Fruit fly (Drosophila melanogaster) whole organism, embryonic: ENCODE data around the gene CG10841.

Experiments
- Bgb ChIP-seq: fragments of 200-800 bp; sonication (Bioruptor generic); IDR thresholded peaks from 2 replicates; pipeline ENCODE4 v1.3.6; 2022; ENCODE audit warnings: missing biosample characterization, missing genetic modification characterization; ENCODE audit not compliant: partially characterized antibody
- CG12391 ChIP-seq: fragments of 200-800 bp; sonication (Bioruptor generic); optimal IDR thresholded peaks from 3 replicates; lab custom pipeline; 2018; ENCODE audit warnings: missing biosample characterization, mild to moderate bottlenecking, missing genetic modification characterization, moderate library complexity
- CG14965 ChIP-seq: fragments of 200-800 bp; sonication (Bioruptor generic); optimal IDR thresholded peaks from 2 replicates; lab custom pipeline; 2016; ENCODE audit warnings: missing biosample characterization, missing genetic modification characterization, borderline replicate concordance
- CG17359 ChIP-seq: fragments of 200-800 bp; sonication (Bioruptor generic); optimal IDR thresholded peaks from 3 replicates; lab custom pipeline; 2018; ENCODE audit warnings: missing biosample characterization, mild to moderate bottlenecking, missing genetic modification characterization, moderate library complexity
- CG2202 ChIP-seq: fragments of 200-800 bp; sonication (Bioruptor generic); optimal IDR thresholded peaks from 2 replicates; lab custom pipeline; 2018; ENCODE audit warnings: missing biosample characterization, mild to moderate bottlenecking, missing genetic modification characterization
- CG3838 ChIP-seq: fragments of 200-800 bp; sonication (Bioruptor generic); optimal IDR thresholded peaks from 3 replicates; lab custom pipeline; 2016; ENCODE audit warnings: missing biosample characterization, missing genetic modification characterization
- CG3847 ChIP-seq: fragments of 200-800 bp; sonication (Bioruptor generic); IDR thresholded peaks from 2 replicates; pipeline ENCODE4 v1.3.6; 2022; ENCODE audit warnings: missing biosample characterization, missing genetic modification characterization
- CG43689 ChIP-seq: fragments of 200-800 bp; sonication (Bioruptor generic); IDR thresholded peaks from 2 replicates; pipeline ENCODE4 v1.3.6; 2022; ENCODE audit warnings: missing biosample characterization, missing genetic modification characterization
- CG6175 ChIP-seq: fragments of 200-800 bp; sonication (Bioruptor generic); IDR thresholded peaks from 3 replicates; pipeline ENCODE4 v1.3.6; 2022; ENCODE audit warnings: missing biosample characterization, missing genetic modification characterization
- CG7357 ChIP-seq: fragments of 200-800 bp; sonication (Bioruptor generic); IDR thresholded peaks from 3 replicates; pipeline ENCODE4 v1.3.6; 2022; ENCODE audit warnings: missing biosample characterization, missing genetic modification characterization
- CG7745 ChIP-seq: fragments of 200-800 bp; sonication (Bioruptor generic); optimal IDR thresholded peaks from 2 replicates; lab custom pipeline; 2018; ENCODE audit warnings: missing biosample characterization, mild to moderate bottlenecking, missing genetic modification characterization, moderate library complexity
- CG7987 ChIP-seq: fragments of 200-800 bp; sonication (Bioruptor generic); optimal IDR thresholded peaks from 2 replicates; lab custom pipeline; 2018; ENCODE audit warnings: missing biosample characterization, mild to moderate bottlenecking, missing genetic modification characterization, moderate library complexity
- CG8359 ChIP-seq: fragments of 200-800 bp; sonication (Bioruptor generic); optimal IDR thresholded peaks from 2 replicates; lab custom pipeline; 2017; ENCODE audit warnings: missing biosample characterization, mild to moderate bottlenecking, missing genetic modification characterization, borderline replicate concordance
- CG8388 ChIP-seq: fragments of 200-800 bp; sonication (Bioruptor generic); optimal IDR thresholded peaks from 2 replicates; lab custom pipeline; 2019; ENCODE audit warnings: missing biosample characterization, mild to moderate bottlenecking, missing genetic modification characterization, moderate library complexity
- CG9727 ChIP-seq: fragments of 200-800 bp; sonication (Bioruptor generic); optimal IDR thresholded peaks from 3 replicates; lab custom pipeline; 2017; ENCODE audit warnings: missing biosample characterization, mild to moderate bottlenecking, missing genetic modification characterization
- CG9797 ChIP-seq: fragments of 200-800 bp; sonication (Bioruptor generic); optimal IDR thresholded peaks from 3 replicates; lab custom pipeline; 2018; ENCODE audit warnings: missing biosample characterization, mild to moderate bottlenecking, missing genetic modification characterization
- Chrac-16 ChIP-seq: fragments of 200-800 bp; sonication (Bioruptor generic); optimal IDR thresholded peaks from 3 replicates; lab custom pipeline; 2016; ENCODE audit warnings: missing biosample characterization, missing genetic modification characterization
- D19B ChIP-seq: fragments of 200-800 bp; sonication (Bioruptor generic); optimal IDR thresholded peaks from 2 replicates; lab custom pipeline; 2017; ENCODE audit warnings: missing biosample characterization, mild to moderate bottlenecking, missing genetic modification characterization
- Deaf1 ChIP-seq: fragments of 200-800 bp; optimal IDR thresholded peaks from 3 replicates; lab custom pipeline; 2019; ENCODE audit warnings: missing biosample characterization, mild to moderate bottlenecking, missing genetic modification characterization, moderate library complexity
- Fer1 ChIP-seq: fragments of 200-800 bp; sonication (Bioruptor generic); optimal IDR thresholded peaks from 2 replicates; lab custom pipeline; 2017; ENCODE audit warnings: missing biosample characterization, mild to moderate bottlenecking, missing genetic modification characterization
- Gug ChIP-seq: fragments of 200-800 bp; sonication (Bioruptor generic); IDR thresholded peaks from 4 replicates; pipeline ENCODE4 v1.3.6; 2022; ENCODE audit warnings: missing biosample characterization, missing genetic modification characterization
- H15 ChIP-seq: fragments of 200-800 bp; sonication (Bioruptor generic); IDR thresholded peaks from 3 replicates; pipeline ENCODE4 v1.3.6; 2022; ENCODE audit warnings: missing biosample characterization, missing genetic modification characterization
- Jarid2 ChIP-seq: fragments of 200-800 bp; sonication (Bioruptor generic); optimal IDR thresholded peaks from 3 replicates; lab custom pipeline; 2017; ENCODE audit warnings: mild to moderate bottlenecking, missing biosample characterization, missing genetic modification reagents, missing genetic modification characterization
- Mes4 ChIP-seq: fragments of 200-800 bp; sonication (Bioruptor generic); optimal IDR thresholded peaks from 2 replicates; lab custom pipeline; 2016; ENCODE audit warnings: missing biosample characterization, missing genetic modification characterization
- Nf-YB ChIP-seq: fragments of 200-800 bp; sonication (Bioruptor generic); optimal IDR thresholded peaks from 3 replicates; lab custom pipeline; 2019; ENCODE audit warnings: missing biosample characterization, mild to moderate bottlenecking, missing genetic modification characterization, moderate library complexity
- Nf-YC ChIP-seq: fragments of 200-800 bp; optimal IDR thresholded peaks from 3 replicates; lab custom pipeline; 2019; ENCODE audit warnings: missing biosample characterization, mild to moderate bottlenecking, missing genetic modification characterization, moderate library complexity
- NfI ChIP-seq: fragments of 200-800 bp; sonication (Bioruptor generic); optimal IDR thresholded peaks from 3 replicates; lab custom pipeline; 2018; ENCODE audit warnings: missing biosample characterization, mild to moderate bottlenecking, missing genetic modification characterization, moderate library complexity
- Oaz ChIP-seq: fragments of 200-800 bp; sonication (Bioruptor generic); IDR thresholded peaks from 2 replicates; pipeline ENCODE4 v1.3.6; 2022; ENCODE audit warnings: missing biosample characterization, missing genetic modification characterization
- Oli ChIP-seq: fragments of 200-800 bp; sonication (Bioruptor generic); optimal IDR thresholded peaks from 2 replicates; lab custom pipeline; 2018; ENCODE audit warnings: missing biosample characterization, mild to moderate bottlenecking, missing genetic modification characterization, moderate library complexity
- Taf1 ChIP-seq: fragments of 200-800 bp; sonication (Bioruptor generic); IDR thresholded peaks from 2 replicates; pipeline ENCODE4 v1.3.6; 2022; ENCODE audit warnings: missing biosample characterization, missing genetic modification characterization
- az2 ChIP-seq: fragments of 200-800 bp; sonication (Bioruptor generic); optimal IDR thresholded peaks from 3 replicates; lab custom pipeline; 2016; ENCODE audit warnings: missing biosample characterization, missing genetic modification characterization
- emc ChIP-seq: fragments of 200-800 bp; sonication (Bioruptor generic); optimal IDR thresholded peaks from 2 replicates; lab custom pipeline; 2016; ENCODE audit warnings: missing biosample characterization, missing genetic modification characterization
- exex ChIP-seq: fragments of 200-800 bp; sonication (Bioruptor generic); optimal IDR thresholded peaks from 4 replicates; lab custom pipeline; 2018; ENCODE audit warnings: missing biosample characterization, mild to moderate bottlenecking, missing genetic modification characterization, moderate library complexity
- gcm2 ChIP-seq: fragments of 200-800 bp; sonication (Bioruptor generic); optimal IDR thresholded peaks from 2 replicates; lab custom pipeline; 2016; ENCODE audit warnings: missing biosample characterization, missing genetic modification characterization
- grn ChIP-seq: fragments of 200-800 bp; sonication (Bioruptor generic); optimal IDR thresholded peaks from 3 replicates; lab custom pipeline; 2017; ENCODE audit warnings: missing biosample characterization, missing genetic modification characterization
- her ChIP-seq: fragments of 200-800 bp; sonication (Bioruptor generic); optimal IDR thresholded peaks from 2 replicates; lab custom pipeline; 2016; ENCODE audit warnings: missing biosample characterization, missing genetic modification characterization
- hth ChIP-seq: fragments of >200 bp; optimal IDR thresholded peaks from 2 replicates; lab custom pipeline; 2017; ENCODE audit warnings: inconsistent platforms
- jumu ChIP-seq: fragments of 200-800 bp; sonication (Bioruptor generic); optimal IDR thresholded peaks from 3 replicates; lab custom pipeline; 2016; ENCODE audit warnings: missing biosample characterization, missing genetic modification characterization
- klu ChIP-seq: fragments of 200-800 bp; sonication (Bioruptor generic); IDR thresholded peaks from 2 replicates; pipeline ENCODE4 v1.3.6; 2022; ENCODE audit warnings: missing biosample characterization, missing genetic modification characterization
- oc ChIP-seq: fragments of 200-800 bp; sonication (Bioruptor generic); optimal IDR thresholded peaks from 2 replicates; lab custom pipeline; 2018; ENCODE audit warnings: missing biosample characterization, mild to moderate bottlenecking, missing genetic modification characterization, moderate library complexity
- pb ChIP-seq: fragments of 200-800 bp; sonication (Bioruptor generic); optimal IDR thresholded peaks from 3 replicates; lab custom pipeline; 2016; ENCODE audit warnings: missing biosample characterization, missing genetic modification characterization
- rib ChIP-seq: fragments of 200-800 bp; sonication (Bioruptor generic); IDR thresholded peaks from 2 replicates; pipeline ENCODE4 v1.3.6; 2022; ENCODE audit warnings: missing biosample characterization, missing genetic modification characterization
- schlank ChIP-seq: fragments of 200-800 bp; sonication (Bioruptor generic); optimal IDR thresholded peaks from 2 replicates; lab custom pipeline; 2018; ENCODE audit warnings: missing biosample characterization, mild to moderate bottlenecking, missing genetic modification characterization
- slbo ChIP-seq: fragments of 200-800 bp; sonication (Bioruptor generic); IDR thresholded peaks from 2 replicates; pipeline ENCODE4 v1.3.6; 2022; ENCODE audit warnings: missing biosample characterization, missing genetic modification characterization
- so ChIP-seq: fragments of 200-800 bp; sonication (Bioruptor generic); IDR thresholded peaks from 3 replicates; pipeline ENCODE4 v1.3.6; 2022; ENCODE audit warnings: missing biosample characterization, missing genetic modification characterization
- tna ChIP-seq: fragments of 200-800 bp; sonication (Bioruptor generic); IDR thresholded peaks from 2 replicates; pipeline ENCODE4 v1.3.6; 2022; ENCODE audit warnings: missing biosample characterization, missing genetic modification characterization; ENCODE audit not compliant: partially characterized antibody
- trem ChIP-seq: fragments of 200-800 bp; optimal IDR thresholded peaks from 3 replicates; lab custom pipeline; 2019; ENCODE audit warnings: missing biosample characterization, mild to moderate bottlenecking, missing genetic modification characterization, moderate library complexity
- twi ChIP-seq: fragments of 200-800 bp; optimal IDR thresholded peaks from 2 replicates; lab custom pipeline; 2019; ENCODE audit warnings: missing biosample characterization, mild to moderate bottlenecking, missing genetic modification characterization, moderate library complexity
- unpg ChIP-seq: fragments of 200-800 bp; sonication (Bioruptor generic); optimal IDR thresholded peaks from 3 replicates; lab custom pipeline; 2018; ENCODE audit warnings: missing biosample characterization, mild to moderate bottlenecking, missing genetic modification characterization, moderate library complexity

The CG10841 gene

dm6 chr3R:13676137-13677086 lies 44.7 kb downstream of the CG10841 start, which contains the start of the genes Lkb1 and CG9588 (continued):
- TF ChIP-seq NfI (GFP tag; lab: Kevin White, UChicago): peak; percentile 38
- TF ChIP-seq CG43689: peak; percentile 55
- TF ChIP-seq CG17359: peak; percentile 59
- TF ChIP-seq twi (tag; lab: Kevin White, UChicago): no peak
- TF ChIP-seq CG8388 (GFP tag; lab: Kevin White, UChicago): peak; percentile 31
- peak; percentile 52 for TF ChIP-seq jumu
- no peak for TF ChIP-seq Nf-YC (tag; lab: Kevin White, UChicago)
- peak; percentile 58 for TF ChIP-seq trem (tag; lab: Kevin White, UChicago)
- peak; percentile 56 for TF ChIP-seq Oaz (GFP tag; lab: Robert Waterston, UW)
- no peak for TF ChIP-seq Mes4 (GFP tag; lab: Kevin White, UChicago)
- peak; percentile 25; the same call in 1 of the 2 replicates for TF ChIP-seq klu
- peak; percentile 72; the same call in 2 of the 3 replicates for TF ChIP-seq so (GFP tag; lab: Robert Waterston, UW)
- no peak for TF ChIP-seq grn
- TF ChIP-seq CG2202 (tag; lab: Kevin White, UChicago): no peak
- peak; percentile 57; the same call in 1 of the 3 replicates for TF ChIP-seq CG6175 (GFP tag; lab: Robert Waterston, UW)
- peak; percentile 55 for TF ChIP-seq D19B (GFP tag; lab: Kevin White, UChicago)
- TF ChIP-seq CG9797 (GFP tag; lab: Kevin White, UChicago): peak; percentile 79
- no peak for TF ChIP-seq Jarid2 (GFP tag; lab: Kevin White, UChicago)
- TF ChIP-seq CG3847 (GFP tag; lab: Robert Waterston, UW): peak; percentile 54
- no peak for TF ChIP-seq CG7745 (tag; lab: Kevin White, UChicago)
- TF ChIP-seq CG8359 (GFP tag; lab: Kevin White, UChicago): no peak
- TF ChIP-seq Taf1: peak; percentile 62; the same call in 1 of the 2 replicates
- TF ChIP-seq gcm2 (GFP tag; lab: Kevin White, UChicago): no peak
- TF ChIP-seq CG7987 (GFP tag; lab: Kevin White, UChicago): no peak
- peak; percentile 23 for TF ChIP-seq unpg
- TF ChIP-seq CG12391 (tag; lab: Kevin White, UChicago): peak; percentile 23
- no peak for TF ChIP-seq CG14965 (GFP tag; lab: Kevin White, UChicago)
- TF ChIP-seq hth (lab: Kevin White, UChicago): no peak
- peak; percentile 45 for TF ChIP-seq emc (GFP tag; lab: Kevin White, UChicago)
- TF ChIP-seq Deaf1 (tag; lab: Kevin White, UChicago): no peak
- TF ChIP-seq oc (tag; lab: Kevin White, UChicago): no peak
- TF ChIP-seq Oli (tag; lab: Kevin White, UChicago): peak; percentile 22
- peak; percentile 36 for TF ChIP-seq az2
- TF ChIP-seq Nf-YB: no peak
- TF ChIP-seq her (GFP tag; lab: Kevin White, UChicago): no peak
- no peak for TF ChIP-seq tna (GFP tag; lab: Robert Waterston, UW)
- TF ChIP-seq Chrac-16: peak; percentile 51
- TF ChIP-seq pb (GFP tag; lab: Kevin White, UChicago): peak; percentile 53
- TF ChIP-seq schlank (tag; lab: Kevin White, UChicago): no peak
- TF ChIP-seq H15: peak; percentile 70
- no peak for TF ChIP-seq Fer1 (GFP tag; lab: Kevin White, UChicago)
- TF ChIP-seq CG7357 (GFP tag; lab: Robert Waterston, UW): peak; percentile 72; the same call in 1 of the 3 replicates
- TF ChIP-seq CG3838 (GFP tag; lab: Kevin White, UChicago): peak; percentile 1
- no peak for TF ChIP-seq rib (GFP tag; lab: Robert Waterston, UW)
- TF ChIP-seq Gug (GFP tag; lab: Robert Waterston, UW): peak; percentile 84
- TF ChIP-seq exex (tag; lab: Kevin White, UChicago): no peak
- no peak for TF ChIP-seq Bgb
- peak; percentile 66 for TF ChIP-seq CG9727 (GFP tag; lab: Kevin White, UChicago)
- peak; percentile 90 for TF ChIP-seq slbo
